Fruit fly (Drosophila melanogaster): ENCODE data around the gene CG17270.

CG17270 gene

dm6 chr3R:20828520-20829415 lies 10.0 kb upstream of the CG17270 start:
- TF ChIP-seq h (GFP tag; optimal IDR thresholded peaks at IDR 0.05) (peak; percentile 23), Sp1 (GFP tag; optimal IDR thresholded peaks at IDR 0.05) (no peak), Rel (GFP tag; optimal IDR thresholded peaks at IDR 0.05) (no peak), Rel (tag; optimal IDR thresholded peaks at IDR 0.05) (peak; percentile 100), HLH106 (tag; optimal IDR thresholded peaks at IDR 0.05) (no peak), Dif (GFP tag; optimal IDR thresholded peaks at IDR 0.05; ENCODE audit: partially characterized antibody) (peak; percentile 58), dl (GFP tag; optimal IDR thresholded peaks at IDR 0.05; ENCODE audit: insufficient read depth in 1 of 2, partially characterized antibody in 2 of 2) (peak in 1 of 2 experiments; percentile 32), br (GFP tag; optimal IDR thresholded peaks at IDR 0.05) (peak; percentile 51), Hr83 (GFP tag; optimal IDR thresholded peaks at IDR 0.05; ENCODE audit: poor library complexity, severe bottlenecking) (peak; percentile 11)

dm6 chr3R:20826929-20827328 lies 8.2 kb upstream of the CG17270 start:
- TF ChIP-seq Dfd (GFP tag; optimal IDR thresholded peaks at IDR 0.05) (no peak), Rel (GFP tag; optimal IDR thresholded peaks at IDR 0.05) (no peak), Rel (tag; optimal IDR thresholded peaks at IDR 0.05) (peak; percentile 53), dsf (GFP tag; optimal IDR thresholded peaks at IDR 0.05; ENCODE audit: borderline replicate concordance) (no peak)

DNA sequence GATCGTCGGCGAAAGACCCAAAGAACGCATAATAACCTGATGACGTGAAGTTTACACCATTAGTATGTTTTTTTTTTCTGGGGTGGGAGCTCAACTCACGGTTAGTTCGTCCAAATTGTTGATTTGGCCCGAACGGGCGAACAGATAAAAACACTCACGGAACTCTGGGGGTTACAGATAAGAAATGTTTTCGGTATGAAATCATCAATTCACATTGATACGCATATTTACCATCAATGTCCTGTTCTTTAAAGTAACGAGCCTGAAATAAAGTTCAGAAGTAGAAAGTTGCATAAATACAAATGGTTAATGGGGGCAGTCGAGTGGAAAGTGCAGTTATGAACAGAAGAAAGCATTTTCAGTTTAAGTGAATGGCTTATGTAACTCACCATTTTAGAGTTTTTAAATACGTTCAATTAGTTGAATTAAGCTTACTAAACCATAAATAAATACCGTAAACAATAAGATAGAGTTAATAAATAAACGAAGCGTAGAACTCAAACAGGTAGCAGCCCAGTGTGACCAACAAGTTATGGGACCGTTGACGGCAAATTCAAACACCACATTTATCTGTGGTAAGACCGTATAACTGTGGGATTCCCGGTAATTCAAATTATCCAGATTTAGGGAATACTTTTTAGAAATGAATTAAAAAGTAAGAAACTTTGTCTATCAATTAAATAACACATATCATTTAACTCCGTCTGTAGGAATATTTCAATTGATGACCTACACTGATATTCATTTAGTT lies 5.2 kb upstream of the CG17270 start, which contains the start of gene CG17272:
Gene CG17272 (minus strand): TSS at position 536 of the 751 bp plus-strand sequence.
- TF ChIP-seq Hr83 (GFP tag; optimal IDR thresholded peaks at IDR 0.05; ENCODE audit: poor library complexity, severe bottlenecking) (no peak), woc (GFP tag; optimal IDR thresholded peaks at IDR 0.05) (no peak), tai (GFP tag; optimal IDR thresholded peaks at IDR 0.05) (no peak), Rel (GFP tag; optimal IDR thresholded peaks at IDR 0.05) (no peak), Rel (tag; optimal IDR thresholded peaks at IDR 0.05) (peak; percentile 100), N (GFP tag; optimal IDR thresholded peaks at IDR 0.05) (no peak), usp (GFP tag; optimal IDR thresholded peaks at IDR 0.05) (no peak), OdsH (GFP tag; optimal IDR thresholded peaks at IDR 0.05) (no peak), fru (GFP tag; optimal IDR thresholded peaks at IDR 0.05) (no peak), Dfd (GFP tag; optimal IDR thresholded peaks at IDR 0.05) (no peak)

dm6 chr3R:20821815-20822375 lies 3.2 kb upstream of the CG17270 start, which contains the start of the genes CG17271 and RpS20:
TSS of gene CG17271 (minus strand) at chr3R:20821848.
TSS of gene RpS20 (plus strand) at chr3R:20822181.
- TF ChIP-seq Hnf4 (GFP tag; optimal IDR thresholded peaks at IDR 0.05) = peak; percentile 92
- TF ChIP-seq rgr (GFP tag; optimal IDR thresholded peaks at IDR 0.05) = peak; percentile 89
- TF ChIP-seq dsf (GFP tag; optimal IDR thresholded peaks at IDR 0.05; ENCODE audit: borderline replicate concordance) = peak; percentile 66
- peak; percentile 78 for TF ChIP-seq CG9705 (GFP tag; optimal IDR thresholded peaks at IDR 0.05)
- no peak for TF ChIP-seq sage (GFP tag; optimal IDR thresholded peaks at IDR 0.05)
- peak; percentile 87 for TF ChIP-seq Hr83 (GFP tag; optimal IDR thresholded peaks at IDR 0.05; ENCODE audit: poor library complexity, severe bottlenecking)
- no peak for TF ChIP-seq Dfd (GFP tag; optimal IDR thresholded peaks at IDR 0.05)
- TF ChIP-seq CG32264 (GFP tag; optimal IDR thresholded peaks at IDR 0.05) = peak; percentile 78
- TF ChIP-seq jim (GFP tag; optimal IDR thresholded peaks at IDR 0.05) = peak; percentile 18
- TF ChIP-seq dmrt93B (GFP tag; optimal IDR thresholded peaks at IDR 0.05) = peak; percentile 68
- TF ChIP-seq N (GFP tag; optimal IDR thresholded peaks at IDR 0.05) = no peak
- TF ChIP-seq foxo (GFP tag; optimal IDR thresholded peaks at IDR 0.05) = peak; percentile 4 to 94
- TF ChIP-seq Vsx2 (GFP tag; optimal IDR thresholded peaks at IDR 0.05; ENCODE audit: partially characterized antibody) = peak; percentile 98
- peak; percentile 91 for TF ChIP-seq Jra (GFP tag; optimal IDR thresholded peaks at IDR 0.05)
- TF ChIP-seq psq (GFP tag; optimal IDR thresholded peaks at IDR 0.05) = peak; percentile 67
- TF ChIP-seq HLH106 (tag; optimal IDR thresholded peaks at IDR 0.05) = peak; percentile 78
- peak; percentile 87 for TF ChIP-seq br (GFP tag; optimal IDR thresholded peaks at IDR 0.05)
- peak; percentile 92 for TF ChIP-seq h (GFP tag; optimal IDR thresholded peaks at IDR 0.05)
- TF ChIP-seq Sp1 (GFP tag; optimal IDR thresholded peaks at IDR 0.05) = peak; percentile 80
- peak; percentile 91 for TF ChIP-seq fru (GFP tag; optimal IDR thresholded peaks at IDR 0.05)
- TF ChIP-seq Rel (GFP tag; optimal IDR thresholded peaks at IDR 0.05) = no peak
- peak; percentile 74 for TF ChIP-seq Rel (tag; optimal IDR thresholded peaks at IDR 0.05)
- no peak for TF ChIP-seq tai (GFP tag; optimal IDR thresholded peaks at IDR 0.05)
- peak; percentile 91 for TF ChIP-seq ey (GFP tag; optimal IDR thresholded peaks at IDR 0.05)
- TF ChIP-seq Myc (optimal IDR thresholded peaks at IDR 0.05) = peak; percentile 61
- TF ChIP-seq lola (GFP tag; optimal IDR thresholded peaks at IDR 0.05) = no peak
- TF ChIP-seq OdsH (GFP tag; optimal IDR thresholded peaks at IDR 0.05) = peak; percentile 77
- TF ChIP-seq GATAd (GFP tag; optimal IDR thresholded peaks at IDR 0.05) = no peak
- peak; percentile 95 for TF ChIP-seq sv (GFP tag; optimal IDR thresholded peaks at IDR 0.05)
- peak; percentile 89 for TF ChIP-seq Dif (GFP tag; optimal IDR thresholded peaks at IDR 0.05; ENCODE audit: partially characterized antibody)
- TF ChIP-seq woc (GFP tag; optimal IDR thresholded peaks at IDR 0.05) = peak; percentile 89
- no peak for TF ChIP-seq Hr78 (GFP tag; optimal IDR thresholded peaks at IDR 0.05)
- TF ChIP-seq dl (GFP tag; optimal IDR thresholded peaks at IDR 0.05; ENCODE audit: insufficient read depth in 1 of 2, partially characterized antibody in 2 of 2) = peak in 1 of 2 experiments; percentile 78
- TF ChIP-seq Mio (GFP tag; optimal IDR thresholded peaks at IDR 0.05) = peak; percentile 37

All from whole organism, wandering third instar larva.